Worm (Caenorhabditis elegans): ENCODE data around the gene bigr-1.

bigr-1 gene

DNA sequence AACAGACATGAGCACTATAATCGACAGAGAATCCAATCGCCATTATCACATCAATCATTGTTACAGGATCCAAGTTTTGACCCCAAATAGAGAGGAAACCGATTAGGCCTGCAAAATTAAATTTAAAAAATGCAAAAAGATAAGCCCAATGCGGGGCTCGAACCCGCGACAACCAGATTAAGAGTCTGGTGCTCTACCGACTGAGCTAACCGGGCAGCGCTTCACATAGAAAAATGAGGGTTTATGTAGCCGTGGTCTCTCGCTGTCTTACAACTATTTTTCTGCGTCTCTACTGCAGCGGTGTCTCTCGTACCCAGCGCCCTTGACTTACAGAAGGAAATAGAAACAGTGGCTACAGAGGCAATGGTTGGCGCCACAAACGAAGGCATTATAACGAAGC is 23.8 kb upstream of the bigr-1 start (continued):
- TF ChIP-seq hmg-20 (GFP tag; IDR thresholded peaks at IDR 0.05) (no peak), B0261.1 (tag; optimal IDR thresholded peaks at IDR 0.05) (peak; percentile 88), tbx-9 (tag; optimal IDR thresholded peaks at IDR 0.05; ENCODE audit: borderline replicate concordance) (no peak), snpc-4 (GFP tag; optimal IDR thresholded peaks at IDR 0.05) (peak; percentile 36), snpc-4 (tag; optimal IDR thresholded peaks at IDR 0.05) (peak; percentile 10 to 83 (median 71)), him-1 (tag; optimal IDR thresholded peaks at IDR 0.05) (peak; percentile 84), B0035.1 (tag; optimal IDR thresholded peaks at IDR 0.05) (no peak), ceh-40 (GFP tag; IDR thresholded peaks at IDR 0.05) (no peak), F52B5.7 (tag; optimal IDR thresholded peaks at IDR 0.05) (no peak), F49E8.2 (tag; optimal IDR thresholded peaks at IDR 0.05; ENCODE audit: insufficient read depth) (peak; percentile 32), ztf-26 (tag; optimal IDR thresholded peaks at IDR 0.05) (no peak), zfh-2 (GFP tag; conservative IDR thresholded peaks at IDR 0.05) (0 out of 2 replicates have a peak, but pooled peaks have one; percentile 19), Y67H2A.10 (GFP tag; conservative IDR thresholded peaks at IDR 0.05) (no peak), T07F8.4 (tag; optimal IDR thresholded peaks at IDR 0.05) (peak; percentile 10), repo-1 (tag; optimal IDR thresholded peaks at IDR 0.05) (no peak), akir-1 (GFP tag; optimal IDR thresholded peaks at IDR 0.05) (no peak), Y53F4B.3 (GFP tag; IDR thresholded peaks at IDR 0.05) (0 out of 2 replicates have a peak, but pooled peaks have one; percentile 25), K12H6.12 (tag; optimal IDR thresholded peaks at IDR 0.05) (no peak), F55B11.4 (tag; optimal IDR thresholded peaks at IDR 0.05; ENCODE audit: borderline replicate concordance, insufficient read depth) (no peak), pha-4 (tag; optimal IDR thresholded peaks at IDR 0.05) (no peak), ceh-100 (GFP tag; IDR thresholded peaks at IDR 0.05) (peak; percentile 40), lin-26 (GFP tag; IDR thresholded peaks at IDR 0.05) (peak; percentile 84), F57A8.1 (GFP tag; optimal IDR thresholded peaks at IDR 0.05) (no peak), rec-8 (tag; optimal IDR thresholded peaks at IDR 0.05) (peak in 1 of 2 experiments; percentile 54), ekl-4 (GFP tag; IDR thresholded peaks at IDR 0.05) (peak; percentile 59; the same call in 1 of the 2 replicates), ceh-27 (GFP tag; optimal IDR thresholded peaks at IDR 0.05) (peak; percentile 19), C17E4.6 (GFP tag; IDR thresholded peaks at IDR 0.05) (peak; percentile 51; the same call in 1 of the 2 replicates), nhr-80 (tag; optimal IDR thresholded peaks at IDR 0.05) (peak; percentile 39), ztf-18 (tag; optimal IDR thresholded peaks at IDR 0.05) (peak; percentile 63), nhr-27 (tag; optimal IDR thresholded peaks at IDR 0.05) (no peak), sdz-38 (tag; optimal IDR thresholded peaks at IDR 0.05) (no peak), somi-1 (GFP tag; optimal IDR thresholded peaks at IDR 0.05) (no peak), B0019.2 (GFP tag; conservative IDR thresholded peaks at IDR 0.05) (no peak), Y53G8AR.9 (GFP tag; conservative IDR thresholded peaks at IDR 0.05) (no peak), K11D2.4 (GFP tag; IDR thresholded peaks at IDR 0.05) (0 out of 2 replicates have a peak, but pooled peaks have one; percentile 46), xnd-1 (tag; optimal IDR thresholded peaks at IDR 0.05) (no peak), ceh-79 (tag; optimal IDR thresholded peaks at IDR 0.05) (no peak), egrh-3 (GFP tag; IDR thresholded peaks at IDR 0.05) (no peak; the same call in 1 of the 2 replicates), pbrm-1 (GFP tag; IDR thresholded peaks at IDR 0.05) (peak; percentile 72), hlh-12 (tag; optimal IDR thresholded peaks at IDR 0.05) (peak; percentile 28), Y95B8A.8 (GFP tag; IDR thresholded peaks at IDR 0.05) (0 out of 2 replicates have a peak, but pooled peaks have one; percentile 47), unc-130 (GFP tag; optimal IDR thresholded peaks at IDR 0.05) (peak; percentile 4), nfyb-1 (GFP tag; IDR thresholded peaks at IDR 0.05) (peak; percentile 68), Y79H2A.3 (GFP tag; conservative IDR thresholded peaks at IDR 0.05) (no peak), zim-3 (tag; optimal IDR thresholded peaks at IDR 0.05) (no peak), tlf-1 (GFP tag; optimal IDR thresholded peaks at IDR 0.05) (no peak), egl-18 (GFP tag; IDR thresholded peaks at IDR 0.05) (no peak), atf-7 (tag; optimal IDR thresholded peaks at IDR 0.05) (no peak), sptf-2 (GFP tag; optimal IDR thresholded peaks at IDR 0.05) (no peak)

All from whole organism, young adult.